Fruit fly (Drosophila melanogaster) whole organism, embryonic: Measurements from ENCODE around the gene xmas.

Source experiments
- ATbp ChIP-seq: fragments of 200-800 bp; sonication (Bioruptor generic); optimal IDR thresholded peaks from 2 replicates; lab custom pipeline; 2017; ENCODE audit warnings: missing biosample characterization, mild to moderate bottlenecking, missing genetic modification characterization, missing genetic modification reagents
- Antp ChIP-seq: fragments of 200-800 bp; sonication (Bioruptor generic); optimal IDR thresholded peaks from 3 replicates; lab custom pipeline; 2016; ENCODE audit warnings: missing biosample characterization, missing genetic modification characterization
- CG10274 ChIP-seq: fragments of 200-800 bp; sonication (Bioruptor generic); optimal IDR thresholded peaks from 3 replicates; lab custom pipeline; 2017; ENCODE audit warnings: missing biosample characterization, mild to moderate bottlenecking, missing genetic modification characterization
- CG11456 ChIP-seq: fragments of 200-800 bp; sonication (Bioruptor generic); IDR thresholded peaks from 3 replicates; pipeline ENCODE4 v1.3.6; 2022; ENCODE audit warnings: missing biosample characterization, missing genetic modification characterization
- CG12299 ChIP-seq: fragments of 200-800 bp; sonication (Bioruptor generic); optimal IDR thresholded peaks from 2 replicates; lab custom pipeline; 2018; ENCODE audit warnings: missing biosample characterization, mild to moderate bottlenecking, missing genetic modification characterization
- CG13123 ChIP-seq: fragments of 200-800 bp; sonication (Bioruptor generic); optimal IDR thresholded peaks from 2 replicates; lab custom pipeline; 2016; ENCODE audit warnings: missing biosample characterization, missing genetic modification characterization
- CG1603 ChIP-seq: fragments of 200-800 bp; sonication (Bioruptor generic); optimal IDR thresholded peaks from 2 replicates; lab custom pipeline; 2019; ENCODE audit warnings: missing biosample characterization, mild to moderate bottlenecking, missing genetic modification characterization, moderate library complexity
- CG1647 ChIP-seq: fragments of 200-800 bp; sonication (Bioruptor generic); optimal IDR thresholded peaks from 3 replicates; lab custom pipeline; 2016; ENCODE audit warnings: missing biosample characterization, missing genetic modification characterization
- CG18262 ChIP-seq: fragments of 200-800 bp; optimal IDR thresholded peaks from 3 replicates; lab custom pipeline; 2019; ENCODE audit warnings: missing biosample characterization, mild to moderate bottlenecking, missing genetic modification characterization, moderate library complexity
- CG30020 ChIP-seq: fragments of 200-800 bp; optimal IDR thresholded peaks from 2 replicates; lab custom pipeline; 2019; ENCODE audit warnings: missing biosample characterization, mild to moderate bottlenecking, missing genetic modification characterization, moderate library complexity
- CG43689 ChIP-seq: fragments of 200-800 bp; sonication (Bioruptor generic); IDR thresholded peaks from 2 replicates; pipeline ENCODE4 v1.3.6; 2022; ENCODE audit warnings: missing biosample characterization, missing genetic modification characterization
- CG6854 ChIP-seq: fragments of 200-800 bp; sonication (Bioruptor generic); optimal IDR thresholded peaks from 3 replicates; lab custom pipeline; 2017; ENCODE audit warnings: missing biosample characterization, mild to moderate bottlenecking, missing genetic modification characterization
- CG8089 ChIP-seq: fragments of 200-800 bp; sonication (Bioruptor generic); optimal IDR thresholded peaks from 3 replicates; lab custom pipeline; 2016; ENCODE audit warnings: missing biosample characterization, missing genetic modification characterization
- CG8924 ChIP-seq: fragments of 200-800 bp; optimal IDR thresholded peaks from 3 replicates; lab custom pipeline; 2019; ENCODE audit warnings: missing biosample characterization, mild to moderate bottlenecking, missing genetic modification characterization, moderate library complexity
- CkIIα-i1 ChIP-seq: fragments of 200-800 bp; sonication (Bioruptor generic); IDR thresholded peaks from 2 replicates; pipeline ENCODE4 v1.3.6; 2022; ENCODE audit warnings: missing biosample characterization, missing genetic modification characterization
- D19B ChIP-seq: fragments of 200-800 bp; sonication (Bioruptor generic); optimal IDR thresholded peaks from 2 replicates; lab custom pipeline; 2017; ENCODE audit warnings: missing biosample characterization, mild to moderate bottlenecking, missing genetic modification characterization
- Dll ChIP-seq: fragments of 200-800 bp; sonication (Bioruptor generic); IDR thresholded peaks from 4 replicates; pipeline ENCODE4 v1.3.6; 2022; ENCODE audit warnings: missing biosample characterization, missing genetic modification characterization; ENCODE audit not compliant: partially characterized antibody
- Doc2 ChIP-seq: fragments of 200-800 bp; sonication (Bioruptor generic); IDR thresholded peaks from 2 replicates; pipeline ENCODE4 v1.3.6; 2022; ENCODE audit warnings: missing biosample characterization, missing genetic modification characterization
- Doc3 ChIP-seq: fragments of 200-800 bp; sonication (Bioruptor generic); IDR thresholded peaks from 3 replicates; pipeline ENCODE4 v1.3.6; 2022; ENCODE audit warnings: missing biosample characterization, missing genetic modification characterization; ENCODE audit not compliant: partially characterized antibody
- Mad ChIP-seq: fragments of 200-800 bp; sonication (Bioruptor generic); optimal IDR thresholded peaks from 2 replicates; lab custom pipeline; 2016; ENCODE audit warnings: missing biosample characterization, missing genetic modification characterization
- NC2α ChIP-seq: fragments of 200-800 bp; sonication (Bioruptor generic); optimal IDR thresholded peaks from 2 replicates; lab custom pipeline; 2016; ENCODE audit warnings: missing biosample characterization, missing genetic modification characterization
- NFAT ChIP-seq: fragments of 200-800 bp; sonication (Bioruptor generic); IDR thresholded peaks from 2 replicates; pipeline ENCODE4 v1.3.6; 2022; ENCODE audit warnings: missing biosample characterization, missing genetic modification characterization
- Stat92E ChIP-seq, 3 experiments: fragments of >200 bp in 2 of 3; fragments of 200-800 bp in 1 of 3; sonication (Bioruptor generic) in 1 of 3; optimal IDR thresholded peaks; 2 replicates each; lab custom pipeline; 2017 to 2019; ENCODE audit warnings: missing biosample characterization in 3 of 3, missing genetic modification characterization in 3 of 3, mild to moderate bottlenecking in 1 of 3, moderate library complexity in 1 of 3
- Usf ChIP-seq: fragments of 200-800 bp; sonication (Bioruptor generic); optimal IDR thresholded peaks from 2 replicates; lab custom pipeline; 2017; ENCODE audit warnings: missing genotype, missing biosample characterization, missing genetic modification characterization
- ash1 ChIP-seq: fragments of 200-800 bp; sonication (Bioruptor generic); optimal IDR thresholded peaks from 2 replicates; lab custom pipeline; 2018; ENCODE audit warnings: missing biosample characterization, mild to moderate bottlenecking, missing genetic modification characterization
- bcd ChIP-seq: fragments of 200-800 bp; sonication (Bioruptor generic); optimal IDR thresholded peaks from 2 replicates; lab custom pipeline; 2017; ENCODE audit warnings: missing biosample characterization, mild to moderate bottlenecking, missing genetic modification characterization
- btn ChIP-seq: fragments of 200-800 bp; sonication (Bioruptor generic); optimal IDR thresholded peaks from 2 replicates; lab custom pipeline; 2016; ENCODE audit warnings: missing biosample characterization, missing genetic modification characterization
- caup ChIP-seq: fragments of 200-800 bp; sonication (Bioruptor generic); optimal IDR thresholded peaks from 3 replicates; lab custom pipeline; 2017; ENCODE audit warnings: missing biosample characterization, mild to moderate bottlenecking, missing genetic modification characterization, moderate library complexity; ENCODE audit not compliant: severe bottlenecking
- croc ChIP-seq: fragments of 200-800 bp; sonication (Bioruptor generic); conservative IDR thresholded peaks from 3 replicates; pipeline ENCODE4 v1.3.6; 2022; ENCODE audit warnings: missing biosample characterization, missing genetic modification characterization
- da ChIP-seq: fragments of 200-800 bp; sonication (Bioruptor generic); optimal IDR thresholded peaks from 2 replicates; lab custom pipeline; 2016; ENCODE audit warnings: missing biosample characterization, missing genetic modification characterization
- dm ChIP-seq: fragments of 200-800 bp; sonication (Bioruptor generic); optimal IDR thresholded peaks from 3 replicates; lab custom pipeline; 2016; ENCODE audit warnings: missing biosample characterization, missing genetic modification characterization
- emc ChIP-seq: fragments of 200-800 bp; sonication (Bioruptor generic); optimal IDR thresholded peaks from 2 replicates; lab custom pipeline; 2016; ENCODE audit warnings: missing biosample characterization, missing genetic modification characterization
- eyg ChIP-seq: fragments of 200-800 bp; sonication (Bioruptor generic); optimal IDR thresholded peaks from 3 replicates; lab custom pipeline; 2016; ENCODE audit warnings: missing biosample characterization, missing genetic modification characterization
- fd102C ChIP-seq: fragments of 200-800 bp; sonication (Bioruptor generic); optimal IDR thresholded peaks from 2 replicates; lab custom pipeline; 2018; ENCODE audit warnings: missing biosample characterization, mild to moderate bottlenecking, missing genetic modification characterization, moderate library complexity
- fd96Cb ChIP-seq: fragments of 200-800 bp; sonication (Bioruptor generic); optimal IDR thresholded peaks from 2 replicates; lab custom pipeline; 2018; ENCODE audit warnings: missing biosample characterization, mild to moderate bottlenecking, missing genetic modification characterization, moderate library complexity
- hb ChIP-seq: fragments of 200-800 bp; sonication (Bioruptor generic); IDR thresholded peaks from 3 replicates; pipeline ENCODE4 v1.3.6; 2022; ENCODE audit warnings: missing biosample characterization, missing genetic modification characterization; ENCODE audit not compliant: partially characterized antibody
- hkb ChIP-seq, 2 experiments: fragments of 200-800 bp in 1 of 2; fragments of >200 bp in 1 of 2; sonication (Bioruptor generic) in 1 of 2; IDR thresholded peaks in 1 of 2; optimal IDR thresholded peaks in 1 of 2; 2 replicates each; pipeline versions ENCODE4 v1.3.6 to Lab custom; 2017 to 2022; ENCODE audit warnings: missing biosample characterization in 1 of 2, missing genetic modification characterization in 1 of 2
- inv ChIP-seq: fragments of 200-800 bp; sonication (Bioruptor generic); IDR thresholded peaks from 2 replicates; pipeline ENCODE4 v1.3.6; 2022; ENCODE audit warnings: missing biosample characterization, missing genetic modification characterization; ENCODE audit not compliant: partially characterized antibody
- jigr1 ChIP-seq: fragments of 200-800 bp; sonication (Bioruptor generic); IDR thresholded peaks from 3 replicates; pipeline ENCODE4 v1.3.6; 2022; ENCODE audit warnings: missing biosample characterization, missing genetic modification characterization
- jing ChIP-seq: fragments of 200-800 bp; sonication (Bioruptor generic); optimal IDR thresholded peaks from 2 replicates; lab custom pipeline; 2018; ENCODE audit warnings: missing biosample characterization, mild to moderate bottlenecking, missing genetic modification characterization
- nerfin-2 ChIP-seq: fragments of 200-800 bp; sonication (Bioruptor generic); IDR thresholded peaks from 2 replicates; pipeline ENCODE4 v1.3.6; 2022; ENCODE audit warnings: missing biosample characterization, missing genetic modification characterization; ENCODE audit not compliant: partially characterized antibody
- onecut ChIP-seq: fragments of 200-800 bp; sonication (Bioruptor generic); IDR thresholded peaks from 2 replicates; pipeline ENCODE4 v1.3.6; 2022; ENCODE audit warnings: missing biosample characterization, missing genetic modification characterization
- pros ChIP-seq: fragments of 200-800 bp; sonication (Bioruptor generic); optimal IDR thresholded peaks from 3 replicates; lab custom pipeline; 2019; ENCODE audit warnings: missing biosample characterization, mild to moderate bottlenecking, missing genetic modification characterization, moderate library complexity
- run ChIP-seq: fragments of 200-800 bp; sonication (Bioruptor generic); optimal IDR thresholded peaks from 3 replicates; lab custom pipeline; 2018; ENCODE audit warnings: missing biosample characterization, mild to moderate bottlenecking, missing genetic modification characterization
- sens-2 ChIP-seq: fragments of 200-800 bp; sonication (Bioruptor generic); IDR thresholded peaks from 2 replicates; pipeline ENCODE4 v1.3.6; 2022; ENCODE audit warnings: missing biosample characterization, missing genetic modification characterization
- sna ChIP-seq: fragments of 200-800 bp; sonication (Bioruptor generic); IDR thresholded peaks from 2 replicates; pipeline ENCODE4 v1.3.6; 2022; ENCODE audit warnings: missing biosample characterization, missing genetic modification characterization; ENCODE audit not compliant: partially characterized antibody
- unc-4 ChIP-seq: fragments of 200-800 bp; sonication (Bioruptor generic); IDR thresholded peaks from 2 replicates; pipeline ENCODE4 v1.3.6; 2022; ENCODE audit warnings: missing biosample characterization, missing genetic modification characterization; ENCODE audit not compliant: partially characterized antibody
- wdn ChIP-seq: fragments of 200-800 bp; sonication (Bioruptor generic); IDR thresholded peaks from 2 replicates; pipeline ENCODE4 v1.3.6; 2022; ENCODE audit warnings: missing biosample characterization, missing genetic modification characterization
- wek ChIP-seq: fragments of 200-800 bp; sonication (Bioruptor generic); optimal IDR thresholded peaks from 3 replicates; lab custom pipeline; 2018; ENCODE audit warnings: missing biosample characterization, mild to moderate bottlenecking, missing genetic modification characterization, moderate library complexity

The xmas gene

DNA sequence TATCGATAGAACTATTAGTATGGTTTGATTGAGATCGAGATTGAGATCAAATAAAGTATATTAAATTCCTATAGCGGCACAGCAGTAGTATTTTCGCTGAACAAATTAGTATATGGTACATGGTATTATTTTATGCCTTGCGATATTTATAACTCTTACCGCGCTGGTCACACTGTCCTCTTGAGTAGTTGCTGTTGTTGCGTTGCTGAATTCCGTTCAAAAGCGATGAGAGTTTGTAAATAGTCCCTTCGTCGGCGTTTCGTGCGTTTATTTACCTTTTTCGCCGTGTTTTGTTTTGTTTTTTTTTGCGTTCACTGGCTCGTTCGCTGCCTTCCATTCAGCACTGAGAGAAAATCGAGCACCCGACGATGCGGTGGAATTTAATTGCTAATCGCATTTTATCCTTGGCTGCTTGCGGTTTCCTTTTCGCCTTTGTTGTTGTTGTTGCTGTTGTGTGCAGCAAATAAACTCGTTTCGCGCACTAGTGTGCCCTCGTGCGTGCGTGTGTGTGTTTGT, 51.6 kb downstream of the xmas start, which contains the start of gene CG5004:
Gene CG5004, plus strand, starts transcription at position 182 of the 516 bp plus-strand sequence.
- TF ChIP-seq croc (GFP tag; lab: Robert Waterston, UW), result no peak
- TF ChIP-seq hkb (optimal IDR thresholded peaks at IDR 0.05; lab: Kevin White, UChicago), result no peak
- no peak for TF ChIP-seq hkb (GFP tag; IDR thresholded peaks at IDR 0.05; lab: Robert Waterston, UW)
- peak; percentile 6 for TF ChIP-seq caup (GFP tag; lab: Kevin White, UChicago)
- TF ChIP-seq jigr1 (GFP tag; lab: Robert Waterston, UW), result no peak
- TF ChIP-seq run (tag; lab: Kevin White, UChicago), result no peak
- no peak for TF ChIP-seq btn (GFP tag; lab: Kevin White, UChicago)
- TF ChIP-seq bcd (GFP tag; lab: Kevin White, UChicago), result no peak
- TF ChIP-seq emc, result no peak
- TF ChIP-seq CG18262 (tag; lab: Kevin White, UChicago), result no peak
- no peak for TF ChIP-seq D19B (GFP tag; lab: Kevin White, UChicago)
- 0 out of 3 replicates have a peak, but pooled peaks have one; percentile 33 for TF ChIP-seq Doc3 (GFP tag; lab: Robert Waterston, UW)
- TF ChIP-seq Mad (GFP tag; lab: Kevin White, UChicago), result no peak
- no peak for TF ChIP-seq fd102C (GFP tag; lab: Kevin White, UChicago)
- peak; percentile 53 for TF ChIP-seq unc-4 (GFP tag; lab: Robert Waterston, UW)
- no peak for TF ChIP-seq sna (GFP tag; lab: Robert Waterston, UW)
- no peak for TF ChIP-seq CkIIα-i1 (GFP tag; lab: Robert Waterston, UW)
- TF ChIP-seq CG43689 (GFP tag; lab: Robert Waterston, UW), result no peak
- peak in 1 of 3 experiments; percentile 61 for TF ChIP-seq Stat92E (GFP tag; optimal IDR thresholded peaks at IDR 0.05; lab: Kevin White, UChicago)
- TF ChIP-seq pros (GFP tag; lab: Kevin White, UChicago), result no peak
- TF ChIP-seq CG11456 (GFP tag; lab: Robert Waterston, UW), result no peak
- 0 out of 4 replicates have a peak, but pooled peaks have one; percentile 45 for TF ChIP-seq Dll (GFP tag; lab: Robert Waterston, UW)
- no peak for TF ChIP-seq CG8089 (GFP tag; lab: Kevin White, UChicago)
- TF ChIP-seq CG1603, result peak; percentile 48
- no peak for TF ChIP-seq jing
- TF ChIP-seq eyg (GFP tag; lab: Kevin White, UChicago), result no peak
- TF ChIP-seq Usf (GFP tag; lab: Kevin White, UChicago), result no peak
- TF ChIP-seq ATbp (GFP tag; lab: Kevin White, UChicago), result no peak
- no peak for TF ChIP-seq nerfin-2 (GFP tag; lab: Robert Waterston, UW)
- no peak for TF ChIP-seq CG1647 (GFP tag; lab: Kevin White, UChicago)
- TF ChIP-seq CG13123 (GFP tag; lab: Kevin White, UChicago), result no peak
- no peak for TF ChIP-seq Antp
- no peak for TF ChIP-seq Doc2 (GFP tag; lab: Robert Waterston, UW)
- no peak for TF ChIP-seq NFAT
- TF ChIP-seq sens-2 (GFP tag; lab: Robert Waterston, UW), result no peak
- TF ChIP-seq da (GFP tag; lab: Kevin White, UChicago), result no peak
- TF ChIP-seq hb (GFP tag; lab: Robert Waterston, UW), result peak; percentile 29; the same call in 2 of the 3 replicates
- no peak for TF ChIP-seq wdn (GFP tag; lab: Robert Waterston, UW)
- TF ChIP-seq CG6854 (GFP tag; lab: Kevin White, UChicago), result no peak
- TF ChIP-seq CG10274, result no peak
- no peak for TF ChIP-seq NC2α (GFP tag; lab: Kevin White, UChicago)
- TF ChIP-seq wek, result peak; percentile 35
- no peak for TF ChIP-seq ash1 (GFP tag; lab: Kevin White, UChicago)
- no peak for TF ChIP-seq CG8924
- TF ChIP-seq onecut, result no peak
- peak; percentile 35; the same call in 1 of the 2 replicates for TF ChIP-seq inv
- TF ChIP-seq dm, result no peak
- no peak for TF ChIP-seq fd96Cb (tag; lab: Kevin White, UChicago)
- TF ChIP-seq CG30020, result no peak
- TF ChIP-seq CG12299 (tag; lab: Kevin White, UChicago), result no peak
